Worm (Caenorhabditis elegans) whole organism, L3 larva: Measurements from ENCODE around the gene dao-3.

ENCODE experiments used
- R02D3.7 ChIP-seq: fragments of 150-350 bp; optimal IDR thresholded peaks from 2 replicates; lab custom pipeline; 2014; ENCODE audit warnings: missing biosample characterization, missing genetic modification characterization
- ZK546.5 ChIP-seq: sonication (generic microtip); optimal IDR thresholded peaks from 2 replicates; lab custom pipeline; 2017; ENCODE audit warnings: missing biosample characterization, missing genetic modification characterization
- aly-2 ChIP-seq: fragments of 150-350 bp; optimal IDR thresholded peaks from 2 replicates; lab custom pipeline; 2014; ENCODE audit warnings: missing biosample characterization, missing genetic modification characterization
- ama-1 ChIP-seq: fragments of 150-350 bp; optimal IDR thresholded peaks from 2 replicates; lab custom pipeline; 2018
- ceh-16 ChIP-seq: sonication (generic microtip); optimal IDR thresholded peaks from 2 replicates; lab custom pipeline; 2017; ENCODE audit warnings: missing biosample characterization, missing genetic modification characterization
- ceh-28 ChIP-seq: fragments of 150-350 bp; optimal IDR thresholded peaks from 2 replicates; lab custom pipeline; 2014; ENCODE audit warnings: missing biosample characterization, missing genetic modification reagents, missing genetic modification characterization
- ceh-82 ChIP-seq: fragments of 150-350 bp; optimal IDR thresholded peaks from 2 replicates; lab custom pipeline; 2014; ENCODE audit warnings: missing biosample characterization, missing genetic modification characterization
- ceh-9 ChIP-seq: sonication (generic microtip); optimal IDR thresholded peaks from 2 replicates; lab custom pipeline; 2018; ENCODE audit warnings: missing biosample characterization, missing genetic modification characterization
- daf-12 ChIP-seq: fragments of 150-350 bp; optimal IDR thresholded peaks from 2 replicates; lab custom pipeline; 2014; ENCODE audit warnings: missing biosample characterization, missing genetic modification reagents, missing genetic modification characterization
- egl-27 ChIP-seq: sonication (generic microtip); optimal IDR thresholded peaks from 4 replicates; lab custom pipeline; 2017; ENCODE audit warnings: missing biosample characterization, missing genetic modification reagents, missing genetic modification characterization
- elt-1 ChIP-seq: fragments of 150-350 bp; optimal IDR thresholded peaks from 2 replicates; lab custom pipeline; 2014; ENCODE audit warnings: missing biosample characterization, missing genetic modification characterization
- elt-2 ChIP-seq: sonication (generic microtip); optimal IDR thresholded peaks from 2 replicates; lab custom pipeline; 2016; ENCODE audit warnings: missing genetic modification reagents, mild to moderate bottlenecking, missing genetic modification characterization, missing compliant biosample characterization
- elt-3 ChIP-seq, 3 experiments: fragments of 150-350 bp in 1 of 3; sonication (generic microtip) in 2 of 3; optimal IDR thresholded peaks; 2 replicates in 2 of 3; 4 replicates in 1 of 3; lab custom pipeline; 2014 to 2017; ENCODE audit warnings: missing biosample characterization in 3 of 3, missing genetic modification characterization in 3 of 3
- eor-1 ChIP-seq, 2 experiments: fragments of 150-350 bp; optimal IDR thresholded peaks; 2 replicates each; lab custom pipeline; 2014 to 2018; ENCODE audit warnings: missing biosample characterization in 2 of 2, missing genetic modification characterization in 2 of 2
- fkh-10 ChIP-seq: sonication (generic microtip); optimal IDR thresholded peaks from 2 replicates; lab custom pipeline; 2017; ENCODE audit warnings: missing biosample characterization, missing genetic modification reagents, missing genetic modification characterization
- fkh-2 ChIP-seq: fragments of 150-350 bp; optimal IDR thresholded peaks from 2 replicates; lab custom pipeline; 2014; ENCODE audit warnings: missing biosample characterization, missing genetic modification reagents, missing genetic modification characterization
- jun-1 ChIP-seq: fragments of 150-350 bp; optimal IDR thresholded peaks from 2 replicates; lab custom pipeline; 2014; ENCODE audit warnings: missing biosample characterization, missing genetic modification reagents, missing genetic modification characterization
- lin-15B ChIP-seq: fragments of 150-350 bp; optimal IDR thresholded peaks from 2 replicates; lab custom pipeline; 2014; ENCODE audit warnings: missing biosample characterization, missing genetic modification characterization
- lin-39 ChIP-seq: fragments of 150-350 bp; optimal IDR thresholded peaks from 2 replicates; lab custom pipeline; 2018; ENCODE audit warnings: missing biosample characterization, missing genetic modification reagents, missing genetic modification characterization
- lsy-12 ChIP-seq: sonication (generic microtip); optimal IDR thresholded peaks from 2 replicates; lab custom pipeline; 2016; ENCODE audit warnings: mild to moderate bottlenecking, missing genetic modification characterization, missing compliant biosample characterization
- mdl-1 ChIP-seq: fragments of 150-350 bp; optimal IDR thresholded peaks from 2 replicates; lab custom pipeline; 2014; ENCODE audit warnings: missing biosample characterization, missing genetic modification characterization
- mml-1 ChIP-seq: fragments of 150-350 bp; sonication (generic microtip); optimal IDR thresholded peaks from 3 replicates; lab custom pipeline; 2014; ENCODE audit warnings: missing biosample characterization, missing genetic modification characterization
- nfya-1 ChIP-seq: sonication (generic microtip); optimal IDR thresholded peaks from 2 replicates; lab custom pipeline; 2017; ENCODE audit warnings: missing genetic modification characterization, mild to moderate bottlenecking, missing compliant biosample characterization, antibody characterized with exemption, moderate library complexity; ENCODE audit not compliant: insufficient read depth
- nhr-11 ChIP-seq: fragments of 150-350 bp; optimal IDR thresholded peaks from 2 replicates; lab custom pipeline; 2014; ENCODE audit warnings: missing biosample characterization, missing genetic modification characterization
- nhr-12 ChIP-seq: fragments of 150-350 bp; optimal IDR thresholded peaks from 2 replicates; lab custom pipeline; 2014; ENCODE audit warnings: missing biosample characterization, missing genetic modification characterization
- nhr-23 ChIP-seq: fragments of 150-350 bp; optimal IDR thresholded peaks from 2 replicates; lab custom pipeline; 2014; ENCODE audit warnings: missing biosample characterization, missing genetic modification reagents, missing genetic modification characterization
- nhr-237 ChIP-seq: fragments of 150-350 bp; optimal IDR thresholded peaks from 2 replicates; lab custom pipeline; 2014; ENCODE audit warnings: missing biosample characterization, missing genetic modification characterization
- nhr-25 ChIP-seq: sonication (generic microtip); optimal IDR thresholded peaks from 2 replicates; lab custom pipeline; 2017; ENCODE audit warnings: missing biosample characterization, missing genetic modification characterization
- nhr-28 ChIP-seq: fragments of 150-350 bp; optimal IDR thresholded peaks from 2 replicates; lab custom pipeline; 2014; ENCODE audit warnings: missing biosample characterization, missing genetic modification characterization
- nhr-43 ChIP-seq: sonication (generic microtip); optimal IDR thresholded peaks from 2 replicates; lab custom pipeline; 2016; ENCODE audit warnings: mild to moderate bottlenecking, missing genetic modification characterization, missing compliant biosample characterization; ENCODE audit not compliant: poor library complexity, severe bottlenecking
- nhr-67 ChIP-seq: fragments of 150-350 bp; optimal IDR thresholded peaks from 2 replicates; lab custom pipeline; 2014; ENCODE audit warnings: missing biosample characterization, missing genetic modification characterization
- nhr-76 ChIP-seq: fragments of 150-350 bp; sonication (generic microtip); optimal IDR thresholded peaks from 5 replicates; lab custom pipeline; 2014; ENCODE audit warnings: missing biosample characterization, missing genetic modification characterization
- nhr-77 ChIP-seq: fragments of 150-350 bp; optimal IDR thresholded peaks from 2 replicates; lab custom pipeline; 2014; ENCODE audit warnings: missing biosample characterization, missing genetic modification characterization
- pha-4 ChIP-seq: fragments of 150-350 bp; optimal IDR thresholded peaks from 2 replicates; lab custom pipeline; 2014; ENCODE audit warnings: missing biosample characterization, missing genetic modification reagents, missing genetic modification characterization
- pqm-1 ChIP-seq: fragments of 150-350 bp; optimal IDR thresholded peaks from 2 replicates; lab custom pipeline; 2017; ENCODE audit warnings: missing biosample characterization, missing genetic modification characterization, inconsistent platforms
- sea-2 ChIP-seq: fragments of 150-350 bp; sonication (generic microtip); optimal IDR thresholded peaks from 4 replicates; lab custom pipeline; 2014; ENCODE audit warnings: missing biosample characterization, missing genetic modification reagents, missing genetic modification characterization
- skn-1 ChIP-seq: fragments of 150-350 bp; optimal IDR thresholded peaks from 2 replicates; lab custom pipeline; 2014; ENCODE audit warnings: missing biosample characterization, missing genetic modification characterization
- snpc-4 ChIP-seq: fragments of 150-350 bp; optimal IDR thresholded peaks from 2 replicates; lab custom pipeline; 2014; ENCODE audit warnings: missing biosample characterization, missing genetic modification characterization
- unc-39 ChIP-seq: sonication (generic microtip); optimal IDR thresholded peaks from 4 replicates; lab custom pipeline; 2017; ENCODE audit warnings: missing biosample characterization, missing genetic modification characterization
- unc-62 ChIP-seq: fragments of 150-350 bp; sonication (generic microtip); optimal IDR thresholded peaks from 4 replicates; lab custom pipeline; 2014; ENCODE audit warnings: missing biosample characterization, missing genetic modification reagents, missing genetic modification characterization
- zag-1 ChIP-seq: fragments of 150-350 bp; optimal IDR thresholded peaks from 2 replicates; lab custom pipeline; 2014; ENCODE audit warnings: missing biosample characterization, missing genetic modification characterization
- ztf-11 ChIP-seq: fragments of 150-350 bp; optimal IDR thresholded peaks from 2 replicates; lab custom pipeline; 2014; ENCODE audit warnings: missing biosample characterization, missing genetic modification characterization
- ztf-4 ChIP-seq: fragments of 150-350 bp; optimal IDR thresholded peaks from 2 replicates; lab custom pipeline; 2014; ENCODE audit warnings: missing biosample characterization, missing genetic modification characterization

Gene dao-3

DNA sequence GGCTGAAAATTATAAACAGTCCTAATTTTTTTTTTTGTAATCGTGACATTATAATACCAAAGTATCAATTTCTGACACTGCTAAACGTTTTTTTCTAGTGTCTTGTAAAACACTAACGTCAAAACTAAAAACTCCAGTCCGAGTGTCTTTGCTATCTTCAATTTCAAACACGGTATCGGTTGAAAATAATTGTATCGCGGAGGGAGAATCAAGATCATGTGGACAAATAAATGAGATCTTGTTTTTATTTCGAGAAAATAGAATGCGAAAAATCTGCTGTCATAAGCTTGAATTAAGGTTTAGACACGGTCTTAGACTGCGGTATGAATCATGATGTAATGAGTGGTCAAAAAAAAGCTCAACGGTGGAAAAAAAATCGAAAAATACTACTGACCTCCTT lies 37.7 kb downstream of the dao-3 start:
- TF ChIP-seq ceh-16 (tag; lab: Kevin White, UChicago) (no peak), ceh-28 (tag; lab: Kevin White, UChicago) (peak; percentile 81), lsy-12 (tag; lab: Kevin White, UChicago) (no peak), aly-2 (tag; lab: Kevin White, UChicago) (no peak), nhr-43 (tag; lab: Kevin White, UChicago) (peak; percentile 29), nhr-25 (tag; lab: Kevin White, UChicago) (peak; percentile 40)

DNA sequence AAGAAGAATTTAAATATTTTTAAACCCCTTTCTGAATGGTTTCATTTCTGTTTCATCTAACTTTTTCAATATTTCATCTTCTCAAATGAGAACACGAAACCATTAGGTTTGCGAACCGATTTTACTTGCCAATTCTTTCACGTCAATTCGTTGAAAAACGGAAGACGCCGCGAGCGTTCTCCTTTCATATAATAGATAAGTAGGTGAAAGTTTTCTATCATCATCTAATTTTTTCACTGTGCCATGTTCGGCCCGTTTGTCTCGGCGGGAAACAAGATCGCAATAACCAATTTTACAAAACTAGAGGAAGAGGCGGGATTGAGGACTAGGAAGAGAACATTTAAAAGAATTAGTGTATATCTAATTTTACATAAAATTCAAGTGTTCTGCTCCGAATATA lies 41.2 kb downstream of the dao-3 start, which contains the start of gene C18A11.4:
TSS of gene C18A11.4 (plus strand) at position 367 of the 400 bp plus-strand sequence.
- TF ChIP-seq nhr-67 (tag; lab: Kevin White, UChicago) (no peak), ceh-82 (tag; lab: Kevin White, UChicago) (no peak), nhr-23 (peak; percentile 10)
- TF ChIP-seq, all 47 proteins: peak for 1

ce11 chrX:8040967-8041366 lies 45.4 kb downstream of the dao-3 start, which contains the start of gene xol-1:
Gene xol-1, plus strand, starts transcription at chrX:8041313.
- TF ChIP-seq ama-1 = no peak
- TF ChIP-seq lin-15B = no peak

DNA sequence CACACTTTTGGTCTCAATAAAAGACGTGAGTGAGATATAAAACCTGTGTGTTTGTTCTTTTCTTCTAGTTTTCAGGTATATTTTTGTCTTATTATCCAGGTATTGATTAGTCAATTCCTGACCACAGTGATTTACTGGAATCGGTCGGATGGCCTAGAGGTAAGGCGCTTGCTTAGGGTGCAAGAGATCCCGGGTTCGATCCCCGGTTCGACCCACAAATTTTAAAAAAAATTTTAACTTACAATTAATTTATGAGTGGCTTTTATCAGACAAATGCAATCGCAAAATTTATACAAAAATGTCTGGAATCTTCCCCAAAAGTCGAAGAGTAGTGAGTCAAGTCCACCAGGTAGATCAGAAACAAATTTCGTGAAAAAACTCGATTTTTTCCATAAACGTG lies 49.0 kb downstream of the dao-3 start:
- no peak for TF ChIP-seq fkh-10 (GFP tag; lab: Kevin White, UChicago)
- TF ChIP-seq nhr-28 (tag; lab: Kevin White, UChicago) = no peak

DNA sequence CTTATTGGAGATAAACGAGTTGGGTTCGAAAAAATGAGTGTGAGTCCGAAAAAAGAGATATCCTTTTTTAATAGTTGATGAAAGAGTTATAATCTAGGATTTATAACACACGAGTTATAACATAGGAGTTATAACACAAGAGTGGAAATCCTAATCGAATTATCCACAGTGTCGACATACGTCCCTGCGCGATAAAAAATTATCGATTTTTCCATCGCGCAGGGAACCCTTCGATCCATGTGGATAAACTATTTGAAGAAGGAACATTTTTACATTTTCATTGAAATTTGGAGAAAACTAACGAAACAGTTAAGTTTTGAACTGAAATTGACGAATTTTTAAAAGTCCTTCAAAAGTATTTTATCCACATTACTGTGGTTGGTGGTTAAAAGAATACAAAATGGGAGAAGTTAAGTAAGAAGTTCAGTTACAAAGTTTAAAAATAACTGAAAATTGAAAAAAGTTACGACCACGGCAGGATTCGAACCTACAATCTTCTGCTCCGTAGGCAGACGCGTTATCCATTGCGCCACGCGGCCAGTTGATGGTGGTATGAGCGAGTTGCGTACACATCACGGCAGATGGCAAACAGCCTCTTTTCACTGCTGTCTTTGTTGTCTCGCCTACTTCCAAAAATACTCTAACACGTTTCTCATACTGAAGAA lies 50.0 kb downstream of the dao-3 start:
- TF ChIP-seq mml-1 (tag; lab: Kevin White, UChicago) = no peak
- peak; percentile 98 for TF ChIP-seq nhr-77 (tag; lab: Kevin White, UChicago)
- peak; percentile 75 to 97 (median 90) for TF ChIP-seq elt-3 (tag; optimal IDR thresholded peaks at IDR 0.05; lab: Kevin White, UChicago)
- TF ChIP-seq aly-2 (tag; lab: Kevin White, UChicago) = peak; percentile 92
- peak; percentile 99 for TF ChIP-seq nhr-11 (tag; lab: Kevin White, UChicago)
- TF ChIP-seq zag-1 = peak; percentile 94
- peak; percentile 94 for TF ChIP-seq nhr-28 (tag; lab: Kevin White, UChicago)
- peak; percentile 96 for TF ChIP-seq lin-39
- TF ChIP-seq egl-27 (tag; lab: Kevin White, UChicago) = peak; percentile 91
- peak; percentile 94 for TF ChIP-seq ztf-4
- peak; percentile 84 for TF ChIP-seq elt-2
- TF ChIP-seq fkh-10 (GFP tag; lab: Kevin White, UChicago) = peak; percentile 94
- TF ChIP-seq ceh-16 (tag; lab: Kevin White, UChicago) = peak; percentile 80
- TF ChIP-seq ztf-11 (tag; lab: Kevin White, UChicago) = peak; percentile 68
- TF ChIP-seq nhr-76 = peak; percentile 91
- TF ChIP-seq daf-12 (tag; lab: Kevin White, UChicago) = peak; percentile 72
- peak; percentile 96 for TF ChIP-seq snpc-4 (tag; lab: Kevin White, UChicago)
- peak; percentile 90 for TF ChIP-seq elt-1
- peak; percentile 36 for TF ChIP-seq nhr-12
- TF ChIP-seq pha-4 = peak; percentile 96
- no peak for TF ChIP-seq ama-1
- peak; percentile 99 for TF ChIP-seq nhr-43 (tag; lab: Kevin White, UChicago)
- no peak for TF ChIP-seq sea-2 (GFP tag; lab: Kevin White, UChicago)
- peak; percentile 84 for TF ChIP-seq mdl-1
- TF ChIP-seq unc-39 (tag; lab: Kevin White, UChicago) = no peak
- peak; percentile 65 for TF ChIP-seq nhr-237 (tag; lab: Kevin White, UChicago)
- peak; percentile 98 for TF ChIP-seq skn-1
- peak; percentile 66 for TF ChIP-seq ZK546.5 (tag; lab: Kevin White, UChicago)
- TF ChIP-seq pqm-1 (tag; lab: Kevin White, UChicago) = peak; percentile 94
- TF ChIP-seq fkh-2 (tag; lab: Kevin White, UChicago) = peak; percentile 24
- peak; percentile 98 for TF ChIP-seq ceh-82 (tag; lab: Kevin White, UChicago)
- peak; percentile 97 for TF ChIP-seq lsy-12 (tag; lab: Kevin White, UChicago)
- TF ChIP-seq nhr-67 (tag; lab: Kevin White, UChicago) = no peak
- peak in 1 of 2 experiments; percentile 87 for TF ChIP-seq eor-1 (tag; optimal IDR thresholded peaks at IDR 0.05; lab: Kevin White, UChicago)
- peak; percentile 100 for TF ChIP-seq nhr-23
- peak; percentile 92 for TF ChIP-seq R02D3.7 (tag; lab: Kevin White, UChicago)
- peak; percentile 91 for TF ChIP-seq unc-62
- TF ChIP-seq ceh-9 (tag; lab: Kevin White, UChicago) = no peak
- TF ChIP-seq nfya-1 (tag; lab: Kevin White, UChicago) = peak; percentile 96
- TF ChIP-seq jun-1 (tag; lab: Kevin White, UChicago) = peak; percentile 99
